Worm (Caenorhabditis elegans) whole organism, L4/young adult: ENCODE data around the gene F53A3.7.

Source experiments
- W03F9.2 ChIP-seq: fragments of 150-350 bp; optimal IDR thresholded peaks from 2 replicates; lab custom pipeline; 2014; ENCODE audit warnings: missing biosample characterization, missing genetic modification characterization
- dao-5 ChIP-seq: sonication (generic microtip); optimal IDR thresholded peaks from 2 replicates; lab custom pipeline; 2016; ENCODE audit warnings: missing genotype, missing genetic modification characterization, moderate library complexity, missing compliant biosample characterization
- him-1 ChIP-seq: sonication (generic microtip); optimal IDR thresholded peaks from 2 replicates; lab custom pipeline; 2016; ENCODE audit warnings: missing genotype, missing genetic modification reagents, missing genetic modification characterization, missing compliant biosample characterization

The F53A3.7 gene

DNA sequence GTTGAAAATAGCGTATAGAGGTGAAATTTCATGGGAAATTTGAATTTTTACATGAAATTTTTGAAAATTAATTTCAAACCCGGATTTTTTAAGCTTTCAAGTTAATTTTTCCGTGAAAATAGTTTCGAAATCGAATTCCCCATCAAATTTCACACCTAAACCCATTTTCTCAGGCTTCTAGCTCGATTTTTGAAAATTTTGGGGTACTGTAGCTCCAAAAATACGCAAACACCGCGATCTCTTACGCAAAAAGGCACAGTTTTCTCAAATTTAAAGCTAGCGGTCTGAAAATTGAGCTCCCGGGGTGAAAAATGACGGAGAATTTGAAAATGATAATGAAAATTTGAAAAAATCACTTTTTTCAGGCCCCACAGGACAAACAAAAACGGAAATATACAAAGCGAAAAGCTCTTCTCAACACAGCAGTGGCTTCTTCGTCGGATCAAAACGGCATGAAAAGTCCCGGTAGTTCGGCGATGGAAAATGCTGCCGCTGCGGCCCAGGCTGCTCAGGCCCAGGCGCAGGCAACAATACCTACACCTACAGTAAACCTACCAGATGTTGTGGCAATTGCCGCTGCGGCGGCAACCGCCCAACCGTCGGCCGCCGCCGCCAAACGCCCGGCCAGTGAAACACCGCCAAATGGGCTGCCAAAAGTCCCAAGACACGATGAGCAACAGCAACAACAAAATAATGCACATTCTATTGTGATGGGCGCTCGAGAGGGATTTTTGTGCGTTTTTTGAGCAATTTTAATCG, 22.4 kb upstream of the F53A3.7 start:
- TF ChIP-seq dao-5 (tag; lab: Kevin White, UChicago) (no peak), him-1 (tag; lab: Kevin White, UChicago) (no peak), W03F9.2 (tag; lab: Kevin White, UChicago) (no peak)

ce11 chrIII:1930714-1931273, 20.5 kb upstream of the F53A3.7 start:
- TF ChIP-seq dao-5 (tag; lab: Kevin White, UChicago), result no peak
- TF ChIP-seq W03F9.2 (tag; lab: Kevin White, UChicago), result no peak
- no peak for TF ChIP-seq him-1 (tag; lab: Kevin White, UChicago)

- no peak for TF ChIP-seq him-1 (tag; lab: Kevin White, UChicago)
- TF ChIP-seq W03F9.2 (tag; lab: Kevin White, UChicago), result no peak
- no peak for TF ChIP-seq dao-5 (tag; lab: Kevin White, UChicago)
Observed at ce11 chrIII:1931509-1931908, 19.8 kb upstream of the F53A3.7 start.

DNA sequence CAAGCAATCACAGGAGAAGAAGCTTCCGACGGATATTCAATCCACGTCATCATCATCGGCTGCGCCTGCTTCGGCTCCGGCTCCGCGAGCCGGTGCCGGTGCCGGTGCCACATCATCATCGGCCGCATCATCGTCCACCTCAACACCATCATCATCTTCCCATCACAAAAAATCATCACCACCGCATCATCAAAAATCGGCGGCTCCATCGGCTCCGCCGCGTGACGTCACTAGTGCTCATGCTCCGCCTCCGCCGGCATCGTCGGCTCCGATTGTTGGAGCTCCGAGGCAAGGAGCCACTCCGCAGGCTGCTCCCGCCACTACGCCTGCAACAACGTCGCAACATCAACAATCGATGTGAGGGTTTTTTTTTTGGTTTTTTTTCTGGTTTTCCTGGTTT, 19.3 kb upstream of the F53A3.7 start:
- TF ChIP-seq W03F9.2 (tag; lab: Kevin White, UChicago), result no peak
- no peak for TF ChIP-seq him-1 (tag; lab: Kevin White, UChicago)
- no peak for TF ChIP-seq dao-5 (tag; lab: Kevin White, UChicago)

ce11 chrIII:1934141-1934540, 17.2 kb upstream of the F53A3.7 start:
- no peak for TF ChIP-seq him-1 (tag; lab: Kevin White, UChicago)
- no peak for TF ChIP-seq dao-5 (tag; lab: Kevin White, UChicago)
- no peak for TF ChIP-seq W03F9.2 (tag; lab: Kevin White, UChicago)

ce11 chrIII:1937879-1938438, 13.4 kb upstream of the F53A3.7 start:
- TF ChIP-seq W03F9.2 (tag; lab: Kevin White, UChicago) (no peak), him-1 (tag; lab: Kevin White, UChicago) (no peak), dao-5 (tag; lab: Kevin White, UChicago) (no peak)

DNA sequence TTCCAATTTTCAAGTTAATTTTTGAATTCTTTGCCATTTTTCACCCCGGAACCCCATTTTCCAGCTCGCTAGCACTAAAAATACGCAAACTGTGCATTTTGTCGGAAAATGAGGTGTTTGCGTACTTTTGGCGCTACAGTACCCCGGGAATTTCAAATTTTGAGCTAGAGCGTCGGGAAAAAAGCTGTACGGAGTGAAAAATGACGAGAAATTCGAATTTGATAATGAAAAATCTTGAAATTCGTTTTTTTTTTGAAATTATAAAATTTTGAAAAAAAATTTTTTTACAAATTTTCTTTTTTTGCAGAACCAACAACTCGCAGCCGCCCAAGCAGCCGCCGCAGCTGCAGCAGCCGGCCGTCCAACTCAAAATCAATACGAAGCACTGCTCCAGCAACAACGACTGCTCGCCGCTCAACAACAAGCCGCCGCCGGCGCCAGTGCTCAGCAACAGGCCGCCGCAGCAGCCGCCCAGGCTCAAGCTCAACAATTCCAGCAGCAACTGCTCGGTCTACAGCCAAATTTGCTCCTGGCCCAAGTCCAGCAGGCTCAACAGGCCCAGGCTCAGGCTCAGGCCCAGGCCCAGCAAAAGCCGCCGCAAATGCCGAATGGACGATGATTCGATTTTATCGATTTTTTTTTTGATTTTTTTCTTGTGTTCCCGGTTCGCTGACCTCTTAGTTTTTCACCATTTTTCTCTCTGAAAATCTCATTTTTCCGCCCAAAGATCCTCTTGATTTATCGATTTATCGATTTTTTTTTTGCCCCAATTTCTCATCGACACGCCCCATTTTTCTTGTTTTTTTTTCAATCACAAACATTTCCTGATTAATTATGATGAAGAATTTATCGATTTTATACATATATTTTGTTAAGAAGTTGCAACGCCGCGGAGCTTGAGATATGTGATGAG, 12.4 kb upstream of the F53A3.7 start:
- TF ChIP-seq dao-5 (tag; lab: Kevin White, UChicago), result no peak
- TF ChIP-seq W03F9.2 (tag; lab: Kevin White, UChicago), result no peak
- no peak for TF ChIP-seq him-1 (tag; lab: Kevin White, UChicago)

DNA sequence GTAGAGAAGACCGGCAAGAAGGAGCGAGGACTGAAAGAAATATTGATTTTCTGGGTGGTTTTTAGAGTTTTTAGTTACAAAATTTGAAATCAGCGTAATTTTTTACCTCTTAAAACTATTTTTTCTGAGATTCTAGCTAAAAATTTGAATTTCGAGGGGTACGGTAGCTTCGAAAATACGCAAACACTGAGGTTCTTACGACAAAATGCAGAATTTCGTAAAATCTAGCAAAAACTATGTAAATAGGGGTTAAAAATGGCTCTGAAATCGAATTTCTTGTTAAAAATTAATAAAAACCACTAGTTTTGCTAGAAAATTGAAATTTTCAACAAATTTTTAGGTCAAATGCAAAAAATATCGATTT, 11.7 kb upstream of the F53A3.7 start:
- no peak for TF ChIP-seq W03F9.2 (tag; lab: Kevin White, UChicago)
- TF ChIP-seq him-1 (tag; lab: Kevin White, UChicago), result no peak
- TF ChIP-seq dao-5 (tag; lab: Kevin White, UChicago), result no peak

- TF ChIP-seq dao-5 (tag; lab: Kevin White, UChicago), result no peak
- no peak for TF ChIP-seq him-1 (tag; lab: Kevin White, UChicago)
- TF ChIP-seq W03F9.2 (tag; lab: Kevin White, UChicago), result no peak
Observed at ce11 chrIII:1943488-1943887, 7.8 kb upstream of the F53A3.7 start, which contains the start of gene F53A3.1. Gene F53A3.1 (minus strand): TSS chrIII:1943637.

DNA sequence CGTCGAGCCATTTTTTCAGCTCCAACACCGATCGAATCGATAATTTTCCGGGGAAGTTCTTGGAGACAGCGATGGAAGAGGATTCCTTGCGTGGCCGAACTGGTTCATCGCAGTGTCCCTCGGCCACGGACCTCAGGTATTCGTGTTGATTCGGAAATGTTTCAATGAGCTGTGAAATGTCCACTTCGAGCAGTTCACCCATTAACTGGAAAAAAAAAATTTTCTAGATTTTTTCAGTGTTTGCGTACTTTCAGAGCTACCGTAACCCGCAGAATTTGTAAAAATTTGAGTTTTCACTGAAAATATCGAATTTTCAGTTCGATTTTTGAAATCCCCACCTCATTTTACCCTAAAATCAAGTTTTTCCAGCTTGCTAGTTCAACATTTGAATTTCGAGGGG, 3.5 kb upstream of the F53A3.7 start:
- no peak for TF ChIP-seq dao-5 (tag; lab: Kevin White, UChicago)
- TF ChIP-seq W03F9.2 (tag; lab: Kevin White, UChicago), result no peak
- TF ChIP-seq him-1 (tag; lab: Kevin White, UChicago), result no peak

DNA sequence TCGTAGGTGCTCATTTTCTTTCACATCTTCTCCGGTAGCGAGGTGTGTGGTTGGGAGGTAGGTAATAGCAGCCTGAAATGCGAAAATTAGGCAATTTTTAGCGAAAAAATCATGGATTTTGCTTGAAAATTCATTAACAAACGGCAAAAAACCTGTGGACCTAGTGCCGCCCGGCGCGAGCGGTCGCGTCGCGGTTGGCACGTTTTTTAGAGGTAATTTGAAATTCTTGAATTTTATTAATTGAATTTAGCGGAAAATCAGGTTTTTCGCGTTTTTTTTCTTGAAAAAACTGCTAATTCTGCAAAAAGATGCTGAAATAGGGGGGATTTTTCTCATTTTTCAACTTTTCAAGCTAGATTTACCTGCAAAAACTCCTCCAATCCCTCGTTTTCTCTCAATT, 2.0 kb upstream of the F53A3.7 start:
- TF ChIP-seq dao-5 (tag; lab: Kevin White, UChicago) (no peak), him-1 (tag; lab: Kevin White, UChicago) (no peak), W03F9.2 (tag; lab: Kevin White, UChicago) (no peak)

DNA sequence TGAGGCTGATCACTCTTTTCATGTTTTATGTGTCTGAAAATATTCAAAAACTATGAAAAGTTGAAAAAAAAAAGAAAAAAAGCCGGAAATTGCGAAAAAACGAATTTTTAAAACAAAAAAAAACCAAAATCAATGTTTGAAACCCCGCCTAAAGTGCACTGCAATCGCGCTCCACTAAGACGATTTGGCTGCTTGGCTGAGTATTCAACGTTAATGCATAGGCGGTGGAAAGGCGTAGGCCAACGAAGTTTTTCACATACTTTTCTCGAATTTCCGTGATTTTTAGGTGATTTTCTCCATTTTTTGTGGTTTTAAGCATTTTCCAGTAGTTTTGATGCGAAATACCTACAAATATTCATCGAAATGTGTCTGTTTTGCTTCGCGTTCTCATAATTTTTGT, 1.1 kb upstream of the F53A3.7 start, which contains the start of the genes polh-1 and rps-22:
Gene polh-1 (minus strand): TSS at position 34 of the 400 bp plus-strand sequence.
Gene rps-22 (plus strand): TSS at position 300 of the 400 bp plus-strand sequence.
- TF ChIP-seq him-1 (tag; lab: Kevin White, UChicago) (no peak), dao-5 (tag; lab: Kevin White, UChicago) (no peak), W03F9.2 (tag; lab: Kevin White, UChicago) (peak; percentile 94)
